Worm (Caenorhabditis elegans) whole organism, early embryonic: ENCODE measurements around the gene ceh-83.
"Not testable (repeated sequence)": the region's sequence is repeated elsewhere in the genome, so short reads cannot be mapped to it uniquely, and the experiment has no call there.

Source experiments
- B0310.2 ChIP-seq: sonication (generic microtip); optimal IDR thresholded peaks from 2 replicates; lab custom pipeline; 2016; ENCODE audit warnings: mild to moderate bottlenecking, missing genetic modification characterization, missing compliant biosample characterization
- F13C5.2 ChIP-seq: sonication (generic microtip); optimal IDR thresholded peaks from 2 replicates; lab custom pipeline; 2017; ENCODE audit warnings: mild to moderate bottlenecking, missing genetic modification characterization, inconsistent platforms, missing compliant biosample characterization
- aly-1 ChIP-seq: sonication (generic microtip); optimal IDR thresholded peaks from 2 replicates; lab custom pipeline; 2016; ENCODE audit warnings: missing genetic modification characterization, missing compliant biosample characterization
- ama-1 ChIP-seq: fragments of 150-350 bp; optimal IDR thresholded peaks from 2 replicates; lab custom pipeline; 2014
- ceh-13 ChIP-seq: fragments of 200-800 bp; sonication (Bioruptor generic); optimal IDR thresholded peaks from 2 replicates; lab custom pipeline; 2018; ENCODE audit warnings: mild to moderate bottlenecking, missing genetic modification characterization, missing compliant biosample characterization
- ceh-36 ChIP-seq: sonication (generic microtip); optimal IDR thresholded peaks from 2 replicates; lab custom pipeline; 2016; ENCODE audit warnings: missing genetic modification characterization, inconsistent platforms, missing compliant biosample characterization
- ets-7 ChIP-seq: sonication (generic microtip); optimal IDR thresholded peaks from 2 replicates; lab custom pipeline; 2016; ENCODE audit warnings: missing genotype, missing genetic modification characterization, missing compliant biosample characterization
- flt-1 ChIP-seq: fragments of 200-800 bp; sonication (Bioruptor generic); IDR thresholded peaks from 2 replicates; pipeline ENCODE4 v1.3.6; 2022; ENCODE audit warnings: missing genetic modification characterization, missing compliant biosample characterization
- hmbx-1 ChIP-seq: sonication (generic microtip); optimal IDR thresholded peaks from 2 replicates; lab custom pipeline; 2016; ENCODE audit warnings: mild to moderate bottlenecking, missing genetic modification characterization, missing compliant biosample characterization
- hmg-4 ChIP-seq: fragments of 200-800 bp; sonication (Bioruptor generic); optimal IDR thresholded peaks from 2 replicates; lab custom pipeline; 2018; ENCODE audit warnings: mild to moderate bottlenecking, missing genetic modification characterization, missing compliant biosample characterization
- hnd-1 ChIP-seq: sonication (generic microtip); optimal IDR thresholded peaks from 2 replicates; lab custom pipeline; 2016; ENCODE audit warnings: missing genetic modification characterization, missing compliant biosample characterization
- pes-1 ChIP-seq: fragments of 200-800 bp; sonication (Bioruptor generic); IDR thresholded peaks from 2 replicates; pipeline ENCODE4 v1.3.6; 2022; ENCODE audit warnings: missing genetic modification reagents, missing genetic modification characterization, missing compliant biosample characterization
- scrt-1 ChIP-seq: fragments of 200-800 bp; sonication (Bioruptor generic); IDR thresholded peaks from 2 replicates; pipeline ENCODE4 v1.3.6; 2022; ENCODE audit warnings: missing genetic modification characterization, missing compliant biosample characterization
- sea-1 ChIP-seq: fragments of 200-800 bp; sonication (Bioruptor generic); conservative IDR thresholded peaks from 2 replicates; pipeline ENCODE4 v1.3.6; 2022; ENCODE audit warnings: missing genetic modification characterization, missing compliant biosample characterization
- tbx-11 ChIP-seq: fragments of 200-800 bp; sonication (Bioruptor generic); IDR thresholded peaks from 2 replicates; pipeline ENCODE4 v1.3.6; 2022; ENCODE audit warnings: missing genetic modification characterization, missing compliant biosample characterization
- tbx-37 ChIP-seq: fragments of 200-800 bp; sonication (Bioruptor generic); conservative IDR thresholded peaks from 2 replicates; pipeline ENCODE4 v1.3.6; 2022; ENCODE audit warnings: missing genetic modification reagents, missing genetic modification characterization, missing compliant biosample characterization
- tra-4 ChIP-seq: sonication (generic microtip); optimal IDR thresholded peaks from 2 replicates; lab custom pipeline; 2017; ENCODE audit warnings: missing genetic modification characterization, missing compliant biosample characterization

The ceh-83 gene

DNA sequence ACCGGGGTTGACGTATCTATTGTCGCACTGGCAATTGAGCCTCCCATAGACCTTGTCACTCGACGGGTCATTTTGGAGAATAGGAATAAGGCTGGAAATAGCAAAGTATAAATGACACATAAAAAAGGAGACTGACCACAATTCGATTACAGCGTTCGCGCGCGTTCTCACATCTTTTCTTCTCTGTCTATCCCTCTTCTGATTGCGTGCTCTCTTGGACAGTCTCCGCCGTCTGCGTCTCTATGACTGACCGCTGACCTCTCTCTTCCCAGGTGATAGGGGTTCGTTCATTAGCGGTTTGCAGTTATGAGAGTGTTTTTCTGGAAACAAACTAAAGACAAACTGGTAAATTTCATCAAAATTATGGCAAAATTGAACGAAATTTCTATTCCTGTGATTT is at the start of gene ceh-83:
Gene ceh-83 (minus strand): TSS at position 181 of the 400 bp plus-strand sequence.
- TF ChIP-seq hnd-1 (no peak), ets-7 (no peak), ceh-13 (no peak), B0310.2 (tag; lab: Kevin White, UChicago) (no peak), hmbx-1 (tag; lab: Kevin White, UChicago) (no peak), ceh-36 (tag; lab: Kevin White, UChicago) (no peak), flt-1 (no peak), tra-4 (tag; lab: Kevin White, UChicago) (no peak)

DNA sequence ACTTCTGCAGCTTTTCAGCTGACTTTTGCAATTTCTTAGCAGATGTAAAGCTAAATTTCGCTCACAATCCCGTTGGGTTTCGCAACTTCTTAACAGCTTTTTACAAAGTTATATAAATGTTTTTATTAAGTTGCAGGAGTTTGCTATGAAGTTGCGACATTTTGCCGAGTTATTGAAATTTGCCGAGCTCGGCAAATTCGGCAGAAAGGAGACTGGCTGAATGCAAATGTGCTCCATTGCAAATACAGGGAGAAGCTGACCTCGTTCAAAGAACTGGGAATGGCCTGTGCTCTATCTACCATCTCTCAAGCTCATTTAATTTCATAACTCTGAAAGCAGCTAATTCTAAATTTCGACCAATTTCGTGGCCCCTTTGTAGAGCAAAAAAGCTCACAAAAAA is 48.5 kb upstream of the ceh-83 start, which contains the start of gene C08F1.11:
Gene C08F1.11 (minus strand): TSS at position 101 of the 400 bp plus-strand sequence.
- no peak for TF ChIP-seq ceh-36 (tag; lab: Kevin White, UChicago)
- TF ChIP-seq F13C5.2 (tag; lab: Kevin White, UChicago): no peak
- no peak for TF ChIP-seq ets-7
- no peak for TF ChIP-seq scrt-1
- TF ChIP-seq tbx-37: no peak
- TF ChIP-seq hmbx-1 (tag; lab: Kevin White, UChicago): no peak
- no peak for TF ChIP-seq pes-1 (GFP tag; lab: Robert Waterston, UW)

DNA sequence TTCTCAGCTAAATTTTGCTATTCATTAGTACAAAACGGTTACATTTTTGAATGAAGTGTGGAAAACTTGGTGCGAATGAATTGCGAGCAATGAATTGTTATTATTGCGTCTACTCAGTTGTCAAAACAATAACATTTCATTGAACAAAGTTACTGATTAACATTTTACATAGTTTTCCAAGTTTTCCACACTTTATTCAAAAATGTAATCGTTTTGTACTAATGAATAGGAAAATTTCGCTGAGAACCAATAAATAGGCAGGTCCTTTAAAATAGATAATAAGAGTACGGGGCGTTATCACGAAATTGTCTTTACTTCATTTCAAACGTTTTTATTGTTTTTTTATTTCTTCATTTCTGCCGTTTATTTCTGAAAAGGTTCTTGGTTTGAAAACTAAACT is 46.1 kb upstream of the ceh-83 start, which contains the start of gene math-4:
Gene math-4 (minus strand): TSS at position 101 of the 400 bp plus-strand sequence.
- TF ChIP-seq sea-1 (GFP tag; lab: Robert Waterston, UW) (no peak), F13C5.2 (tag; lab: Kevin White, UChicago) (no peak), tbx-11 (GFP tag; lab: Robert Waterston, UW) (no peak), flt-1 (no peak), ceh-13 (no peak), hmbx-1 (tag; lab: Kevin White, UChicago) (no peak)

DNA sequence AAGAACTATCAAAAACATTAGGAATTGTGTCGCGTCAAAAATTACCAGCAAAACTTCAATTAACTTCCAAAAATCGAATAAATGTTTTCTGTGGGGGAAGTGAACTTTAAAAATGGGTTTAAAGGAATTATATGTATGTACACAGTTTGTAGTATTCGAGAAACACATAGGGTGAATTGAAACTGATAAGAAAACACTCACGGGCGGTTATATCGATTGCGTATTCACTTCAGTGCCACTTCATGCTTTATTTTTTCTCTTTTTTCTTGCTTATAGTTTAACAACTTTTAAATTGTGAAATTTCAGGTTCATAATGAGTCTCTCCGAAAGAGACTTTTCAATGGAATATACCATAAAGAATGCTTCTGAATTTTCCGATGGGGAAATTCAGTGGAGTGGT is 38.9 kb upstream of the ceh-83 start, which contains the start of gene F36H5.14:
Gene F36H5.14 (plus strand): TSS at position 301 of the 400 bp plus-strand sequence.
- TF ChIP-seq flt-1; ama-1 (lab: Kevin White, UChicago); tbx-11 (GFP tag; lab: Robert Waterston, UW): not testable (repeated sequence)

DNA sequence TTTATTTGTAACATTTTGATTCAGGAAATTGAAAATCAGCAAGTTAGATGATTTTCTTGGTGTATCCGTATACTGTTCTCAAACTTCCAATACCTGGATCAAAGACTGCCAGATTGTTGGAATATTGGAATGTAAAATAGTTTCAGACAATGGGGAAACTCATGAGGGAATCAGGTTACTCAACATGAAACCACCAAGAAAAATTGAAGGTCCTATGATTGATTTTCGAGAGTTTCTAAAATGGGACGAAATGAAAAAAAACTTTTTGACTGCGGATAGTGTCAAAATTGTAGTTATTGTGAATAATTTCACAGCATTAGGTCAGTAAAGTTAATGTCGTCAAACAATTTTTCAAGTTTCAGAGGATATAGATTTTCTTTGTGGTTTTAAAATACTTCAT is 35.5 kb upstream of the ceh-83 start, which contains the start of gene math-3:
Gene math-3 (plus strand): TSS at position 301 of the 400 bp plus-strand sequence.
- no peak for TF ChIP-seq hnd-1
- no peak for TF ChIP-seq ceh-36 (tag; lab: Kevin White, UChicago)
- TF ChIP-seq tbx-37: no peak
- no peak for TF ChIP-seq sea-1 (GFP tag; lab: Robert Waterston, UW)
- no peak for TF ChIP-seq aly-1
- no peak for TF ChIP-seq F13C5.2 (tag; lab: Kevin White, UChicago)
- no peak for TF ChIP-seq flt-1
- TF ChIP-seq ceh-13: no peak
- no peak for TF ChIP-seq ama-1 (lab: Kevin White, UChicago)
- no peak for TF ChIP-seq tbx-11 (GFP tag; lab: Robert Waterston, UW)
- no peak for TF ChIP-seq pes-1 (GFP tag; lab: Robert Waterston, UW)
- no peak for TF ChIP-seq tra-4 (tag; lab: Kevin White, UChicago)
- no peak for TF ChIP-seq scrt-1
- no peak for TF ChIP-seq B0310.2 (tag; lab: Kevin White, UChicago)
- no peak for TF ChIP-seq hmbx-1 (tag; lab: Kevin White, UChicago)
- TF ChIP-seq ets-7: no peak
- no peak for TF ChIP-seq hmg-4

DNA sequence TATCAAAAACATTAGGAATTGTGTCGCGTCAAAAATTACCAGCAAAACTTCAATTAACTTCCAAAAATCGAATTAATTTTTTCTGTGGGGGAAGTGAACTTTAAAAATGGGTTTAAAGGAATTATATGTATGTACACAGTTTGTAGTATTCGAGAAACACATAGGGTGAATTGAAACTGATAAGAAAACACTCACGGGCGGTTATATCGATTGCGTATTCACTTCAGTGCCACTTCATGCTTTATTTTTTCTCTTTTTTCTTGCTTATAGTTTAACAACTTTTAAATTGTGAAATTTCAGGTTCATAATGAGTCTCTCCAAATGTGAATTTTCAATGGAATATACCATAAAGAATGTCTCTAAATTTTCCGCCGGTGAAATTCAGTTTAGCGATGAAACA is 35.0 kb upstream of the ceh-83 start, which contains the start of gene math-26:
Gene math-26 (plus strand): TSS at position 301 of the 400 bp plus-strand sequence.
- TF ChIP-seq tra-4 (tag; lab: Kevin White, UChicago); hnd-1; sea-1 (GFP tag; lab: Robert Waterston, UW): not testable (repeated sequence)

DNA sequence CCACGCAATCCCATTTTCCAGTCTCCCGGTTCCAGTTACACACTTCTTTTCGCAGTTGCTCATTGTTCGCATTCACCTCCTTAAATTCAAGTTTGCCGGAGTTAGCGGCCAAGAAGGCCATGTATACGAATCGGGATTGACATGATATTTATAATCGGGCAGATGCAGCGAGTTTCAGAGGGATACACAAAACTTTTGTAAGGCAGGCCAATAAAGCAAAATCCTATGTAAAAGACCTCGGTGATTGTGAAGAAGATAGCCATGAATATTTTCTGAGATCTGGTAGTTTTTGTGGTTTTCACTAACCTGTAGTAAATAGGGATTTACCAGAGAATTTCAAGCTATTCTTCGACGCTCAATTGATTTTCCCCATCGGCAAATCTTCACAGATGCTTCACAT is 30.4 kb upstream of the ceh-83 start:
- TF ChIP-seq tra-4 (tag; lab: Kevin White, UChicago) (no peak), scrt-1 (no peak), hmg-4 (no peak), ceh-36 (tag; lab: Kevin White, UChicago) (no peak), B0310.2 (tag; lab: Kevin White, UChicago) (no peak), hmbx-1 (tag; lab: Kevin White, UChicago) (no peak), F13C5.2 (tag; lab: Kevin White, UChicago) (no peak), pes-1 (GFP tag; lab: Robert Waterston, UW) (no peak), ceh-13 (no peak), tbx-37 (no peak), ama-1 (lab: Kevin White, UChicago) (no peak), aly-1 (no peak), tbx-11 (GFP tag; lab: Robert Waterston, UW) (no peak), ets-7 (no peak), hnd-1 (no peak)

DNA sequence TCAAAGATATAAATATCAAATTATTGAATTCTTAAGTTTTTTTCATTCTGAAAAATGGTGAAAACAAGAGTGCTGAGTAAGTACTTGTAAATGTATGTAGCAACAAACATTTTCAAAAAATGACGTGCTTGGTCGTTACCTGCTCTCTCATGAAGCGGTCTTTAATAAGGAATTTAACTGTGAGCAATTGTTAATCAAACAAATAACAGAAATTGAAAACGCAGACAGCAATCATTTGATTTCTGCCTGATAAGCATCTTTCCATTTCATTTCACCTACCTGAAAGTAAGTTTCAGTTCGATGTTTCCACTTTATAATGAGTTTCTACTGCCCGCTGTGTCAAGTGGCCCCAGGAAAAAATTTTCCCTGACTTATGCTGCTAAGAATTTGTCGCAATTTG is 26.7 kb upstream of the ceh-83 start, which contains the start of gene math-28:
Gene math-28 (plus strand): TSS at position 301 of the 400 bp plus-strand sequence.
- TF ChIP-seq sea-1 (GFP tag; lab: Robert Waterston, UW) (no peak), aly-1 (no peak), ceh-13 (no peak), tbx-37 (no peak), hmbx-1 (tag; lab: Kevin White, UChicago) (no peak), pes-1 (GFP tag; lab: Robert Waterston, UW) (no peak), flt-1 (no peak), tra-4 (tag; lab: Kevin White, UChicago) (no peak), ets-7 (no peak), tbx-11 (GFP tag; lab: Robert Waterston, UW) (no peak), F13C5.2 (tag; lab: Kevin White, UChicago) (no peak), B0310.2 (tag; lab: Kevin White, UChicago) (no peak)
